Fruit fly (Drosophila melanogaster) whole organism, embryonic: Measurements from ENCODE around the gene CG9338.

Source experiments
- Adf1 ChIP-seq: fragments of 200-800 bp; sonication (Bioruptor generic); IDR thresholded peaks from 2 replicates; pipeline ENCODE4 v1.3.6; 2022; ENCODE audit warnings: missing biosample characterization, missing genetic modification characterization
- Bteb2 ChIP-seq: fragments of 200-800 bp; sonication (Bioruptor generic); optimal IDR thresholded peaks from 2 replicates; lab custom pipeline; 2016; ENCODE audit warnings: missing biosample characterization, missing genetic modification characterization
- CG10565 ChIP-seq: fragments of 200-800 bp; sonication (Bioruptor generic); optimal IDR thresholded peaks from 3 replicates; lab custom pipeline; 2016; ENCODE audit warnings: missing biosample characterization, mild to moderate bottlenecking, missing genetic modification characterization
- CG12391 ChIP-seq: fragments of 200-800 bp; sonication (Bioruptor generic); optimal IDR thresholded peaks from 3 replicates; lab custom pipeline; 2018; ENCODE audit warnings: missing biosample characterization, mild to moderate bottlenecking, missing genetic modification characterization, moderate library complexity
- CG14441 ChIP-seq: fragments of 200-800 bp; sonication (Bioruptor generic); IDR thresholded peaks from 2 replicates; pipeline ENCODE4 v1.3.6; 2022; ENCODE audit warnings: missing biosample characterization, missing genetic modification characterization
- CG15073 ChIP-seq: fragments of 200-800 bp; sonication (Bioruptor generic); optimal IDR thresholded peaks from 2 replicates; lab custom pipeline; 2016; ENCODE audit warnings: missing biosample characterization, missing genetic modification characterization
- CG1529 ChIP-seq: fragments of 200-800 bp; sonication (Bioruptor generic); optimal IDR thresholded peaks from 3 replicates; lab custom pipeline; 2018; ENCODE audit warnings: missing biosample characterization, missing genetic modification characterization
- CG16815 ChIP-seq: fragments of 200-800 bp; sonication (Bioruptor generic); optimal IDR thresholded peaks from 3 replicates; lab custom pipeline; 2017; ENCODE audit warnings: missing biosample characterization, mild to moderate bottlenecking, missing genetic modification characterization
- CG18476 ChIP-seq: fragments of 200-800 bp; sonication (Bioruptor generic); optimal IDR thresholded peaks from 2 replicates; lab custom pipeline; 2016; ENCODE audit warnings: missing biosample characterization, mild to moderate bottlenecking, missing genetic modification characterization
- CG18599 ChIP-seq: fragments of 200-800 bp; sonication (Bioruptor generic); optimal IDR thresholded peaks from 3 replicates; lab custom pipeline; 2017; ENCODE audit warnings: missing biosample characterization, missing genetic modification characterization, mild to moderate bottlenecking, moderate library complexity, missing genetic modification reagents
- CG2875 ChIP-seq: fragments of 200-800 bp; sonication (Bioruptor generic); optimal IDR thresholded peaks from 2 replicates; lab custom pipeline; 2017; ENCODE audit warnings: missing biosample characterization, mild to moderate bottlenecking, missing genetic modification characterization, missing genetic modification reagents
- CG30431 ChIP-seq: fragments of 200-800 bp; sonication (Bioruptor generic); optimal IDR thresholded peaks from 2 replicates; lab custom pipeline; 2017; ENCODE audit warnings: missing biosample characterization, missing genetic modification characterization
- CG3065 ChIP-seq: fragments of 200-800 bp; sonication (Bioruptor generic); optimal IDR thresholded peaks from 2 replicates; lab custom pipeline; 2016; ENCODE audit warnings: missing biosample characterization, missing genetic modification characterization
- CG3407 ChIP-seq: fragments of 200-800 bp; sonication (Bioruptor generic); optimal IDR thresholded peaks from 2 replicates; lab custom pipeline; 2018; ENCODE audit warnings: missing biosample characterization, mild to moderate bottlenecking, missing genetic modification characterization
- CG3847 ChIP-seq: fragments of 200-800 bp; sonication (Bioruptor generic); IDR thresholded peaks from 2 replicates; pipeline ENCODE4 v1.3.6; 2022; ENCODE audit warnings: missing biosample characterization, missing genetic modification characterization
- CG7839 ChIP-seq: fragments of 200-800 bp; sonication (Bioruptor generic); optimal IDR thresholded peaks from 3 replicates; lab custom pipeline; 2018; ENCODE audit warnings: missing biosample characterization, mild to moderate bottlenecking, missing genetic modification characterization, moderate library complexity
- CG9609 ChIP-seq: fragments of 200-800 bp; sonication (Bioruptor generic); optimal IDR thresholded peaks from 3 replicates; lab custom pipeline; 2016; ENCODE audit warnings: missing biosample characterization, missing genetic modification characterization
- Dad ChIP-seq: fragments of 200-800 bp; sonication (Bioruptor generic); optimal IDR thresholded peaks from 3 replicates; lab custom pipeline; 2016; ENCODE audit warnings: missing biosample characterization, missing genetic modification characterization
- Dip3 ChIP-seq: fragments of 200-800 bp; sonication (Bioruptor generic); optimal IDR thresholded peaks from 3 replicates; lab custom pipeline; 2016; ENCODE audit warnings: missing biosample characterization, missing genetic modification characterization
- Doc2 ChIP-seq: fragments of 200-800 bp; sonication (Bioruptor generic); IDR thresholded peaks from 2 replicates; pipeline ENCODE4 v1.3.6; 2022; ENCODE audit warnings: missing biosample characterization, missing genetic modification characterization
- Drgx ChIP-seq: fragments of 200-800 bp; sonication (Bioruptor generic); IDR thresholded peaks from 2 replicates; pipeline ENCODE4 v1.3.6; 2022; ENCODE audit warnings: missing biosample characterization, missing genetic modification characterization
- Elba2 ChIP-seq: fragments of 200-800 bp; sonication (Bioruptor generic); optimal IDR thresholded peaks from 3 replicates; lab custom pipeline; 2016; ENCODE audit warnings: missing biosample characterization, missing genetic modification characterization
- Fer3 ChIP-seq: fragments of 200-800 bp; sonication (Bioruptor generic); optimal IDR thresholded peaks from 2 replicates; lab custom pipeline; 2018; ENCODE audit warnings: missing biosample characterization, mild to moderate bottlenecking, missing genetic modification characterization, moderate library complexity
- HLH4C ChIP-seq: fragments of 200-800 bp; sonication (Bioruptor generic); IDR thresholded peaks from 3 replicates; pipeline ENCODE4 v1.3.6; 2022; ENCODE audit warnings: missing biosample characterization, missing genetic modification characterization; ENCODE audit not compliant: partially characterized antibody
- HLHmδ ChIP-seq: fragments of 200-800 bp; sonication (Bioruptor generic); optimal IDR thresholded peaks from 2 replicates; lab custom pipeline; 2018; ENCODE audit warnings: missing biosample characterization, mild to moderate bottlenecking, missing genetic modification characterization, moderate library complexity
- Hand ChIP-seq: fragments of 200-800 bp; sonication (Bioruptor generic); optimal IDR thresholded peaks from 2 replicates; lab custom pipeline; 2017; ENCODE audit warnings: mild to moderate bottlenecking, missing biosample characterization, missing genetic modification reagents, missing genetic modification characterization
- Hr3 ChIP-seq: fragments of 200-800 bp; sonication (Bioruptor generic); optimal IDR thresholded peaks from 3 replicates; lab custom pipeline; 2016; ENCODE audit warnings: missing biosample characterization, missing genetic modification characterization
- Med ChIP-seq: fragments of 200-800 bp; sonication (Bioruptor generic); peaks from one replicate; lab custom pipeline; 2016; ENCODE audit warnings: missing biosample characterization, missing genetic modification characterization, mild to moderate bottlenecking, inconsistent platforms, moderate library complexity
- Oaz ChIP-seq: fragments of 200-800 bp; sonication (Bioruptor generic); IDR thresholded peaks from 2 replicates; pipeline ENCODE4 v1.3.6; 2022; ENCODE audit warnings: missing biosample characterization, missing genetic modification characterization
- Rfx ChIP-seq: fragments of 200-800 bp; sonication (Bioruptor generic); IDR thresholded peaks from 2 replicates; pipeline ENCODE4 v1.3.6; 2022; ENCODE audit warnings: missing biosample characterization, missing genetic modification characterization
- YL-1 ChIP-seq: fragments of 200-800 bp; sonication (Bioruptor generic); optimal IDR thresholded peaks from 3 replicates; lab custom pipeline; 2017; ENCODE audit warnings: missing biosample characterization, mild to moderate bottlenecking, missing genetic modification characterization
- bsh ChIP-seq, 2 experiments: fragments of 200-800 bp; sonication (Bioruptor generic); optimal IDR thresholded peaks; 2 replicates each; lab custom pipeline; 2017 to 2018; ENCODE audit warnings: mild to moderate bottlenecking in 2 of 2, missing biosample characterization in 2 of 2, missing genetic modification characterization in 2 of 2, moderate library complexity in 1 of 2
- caup ChIP-seq: fragments of 200-800 bp; sonication (Bioruptor generic); optimal IDR thresholded peaks from 3 replicates; lab custom pipeline; 2017; ENCODE audit warnings: missing biosample characterization, mild to moderate bottlenecking, missing genetic modification characterization, moderate library complexity; ENCODE audit not compliant: severe bottlenecking
- chif ChIP-seq, 2 experiments: fragments of 200-800 bp; sonication (Bioruptor generic); optimal IDR thresholded peaks; 3 replicates each; lab custom pipeline; 2016; ENCODE audit warnings: missing biosample characterization in 2 of 2, missing genetic modification characterization in 2 of 2
- chinmo ChIP-seq: fragments of 200-800 bp; sonication (Bioruptor generic); IDR thresholded peaks from 4 replicates; pipeline ENCODE4 v1.3.6; 2022; ENCODE audit warnings: missing biosample characterization, missing genetic modification characterization; ENCODE audit not compliant: partially characterized antibody
- dati ChIP-seq: fragments of 200-800 bp; sonication (Bioruptor generic); IDR thresholded peaks from 2 replicates; pipeline ENCODE4 v1.3.6; 2022; ENCODE audit warnings: missing biosample characterization, missing genetic modification characterization
- emc ChIP-seq: fragments of 200-800 bp; sonication (Bioruptor generic); optimal IDR thresholded peaks from 2 replicates; lab custom pipeline; 2016; ENCODE audit warnings: missing biosample characterization, missing genetic modification characterization
- h ChIP-seq: fragments of >200 bp; optimal IDR thresholded peaks from 2 replicates; lab custom pipeline; 2017
- hbn ChIP-seq: fragments of 200-800 bp; sonication (Bioruptor generic); IDR thresholded peaks from 2 replicates; pipeline ENCODE4 v1.3.6; 2022; ENCODE audit warnings: missing biosample characterization, missing genetic modification characterization; ENCODE audit not compliant: partially characterized antibody
- ind ChIP-seq: fragments of 200-800 bp; sonication (Bioruptor generic); optimal IDR thresholded peaks from 3 replicates; lab custom pipeline; 2016; ENCODE audit warnings: missing biosample characterization, missing genetic modification characterization
- jigr1 ChIP-seq: fragments of 200-800 bp; sonication (Bioruptor generic); IDR thresholded peaks from 3 replicates; pipeline ENCODE4 v1.3.6; 2022; ENCODE audit warnings: missing biosample characterization, missing genetic modification characterization
- kah ChIP-seq: fragments of 200-800 bp; sonication (Bioruptor generic); optimal IDR thresholded peaks from 2 replicates; lab custom pipeline; 2018; ENCODE audit warnings: missing biosample characterization, mild to moderate bottlenecking, missing genetic modification characterization
- lbe ChIP-seq: fragments of 200-800 bp; sonication (Bioruptor generic); optimal IDR thresholded peaks from 2 replicates; lab custom pipeline; 2016; ENCODE audit warnings: missing biosample characterization, mild to moderate bottlenecking, missing genetic modification characterization
- pita ChIP-seq: fragments of 200-800 bp; sonication (Bioruptor generic); optimal IDR thresholded peaks from 2 replicates; lab custom pipeline; 2017; ENCODE audit warnings: missing biosample characterization, mild to moderate bottlenecking, missing genetic modification characterization
- sens-2 ChIP-seq: fragments of 200-800 bp; sonication (Bioruptor generic); IDR thresholded peaks from 2 replicates; pipeline ENCODE4 v1.3.6; 2022; ENCODE audit warnings: missing biosample characterization, missing genetic modification characterization
- sisA ChIP-seq: fragments of 200-800 bp; sonication (Bioruptor generic); IDR thresholded peaks from 2 replicates; pipeline ENCODE4 v1.3.6; 2022; ENCODE audit warnings: missing biosample characterization, missing genetic modification characterization
- so ChIP-seq: fragments of 200-800 bp; sonication (Bioruptor generic); IDR thresholded peaks from 3 replicates; pipeline ENCODE4 v1.3.6; 2022; ENCODE audit warnings: missing biosample characterization, missing genetic modification characterization
- trem ChIP-seq: fragments of 200-800 bp; optimal IDR thresholded peaks from 3 replicates; lab custom pipeline; 2019; ENCODE audit warnings: missing biosample characterization, mild to moderate bottlenecking, missing genetic modification characterization, moderate library complexity
- tup ChIP-seq: fragments of 200-800 bp; sonication (Bioruptor generic); optimal IDR thresholded peaks from 2 replicates; lab custom pipeline; 2016; ENCODE audit warnings: missing biosample characterization, mild to moderate bottlenecking, missing genetic modification characterization, moderate library complexity
- wor ChIP-seq: fragments of 200-800 bp; sonication (Bioruptor generic); IDR thresholded peaks from 2 replicates; pipeline ENCODE4 v1.3.6; 2022; ENCODE audit warnings: missing biosample characterization, missing genetic modification characterization
- zen ChIP-seq: fragments of 200-800 bp; sonication (Bioruptor generic); optimal IDR thresholded peaks from 3 replicates; lab custom pipeline; 2018; ENCODE audit warnings: missing biosample characterization, mild to moderate bottlenecking, missing genetic modification characterization, moderate library complexity
- zfh1 ChIP-seq: fragments of 200-800 bp; sonication (Bioruptor generic); IDR thresholded peaks from 3 replicates; pipeline ENCODE4 v1.3.6; 2022; ENCODE audit warnings: missing biosample characterization, missing genetic modification characterization

The CG9338 gene

dm6 chr2L:20911374-20911773 is 46.4 kb downstream of the CG9338 start (continued):
- no peak for TF ChIP-seq YL-1 (GFP tag; lab: Kevin White, UChicago)
- TF ChIP-seq Doc2 (GFP tag; lab: Robert Waterston, UW) = no peak
- no peak for TF ChIP-seq Elba2 (GFP tag; lab: Kevin White, UChicago)
- TF ChIP-seq Dip3 (GFP tag; lab: Kevin White, UChicago) = no peak
- TF ChIP-seq chinmo (GFP tag; lab: Robert Waterston, UW) = peak; percentile 64; the same call in 1 of the 4 replicates
- TF ChIP-seq CG1529 (GFP tag; lab: Kevin White, UChicago) = no peak
- TF ChIP-seq CG12391 (tag; lab: Kevin White, UChicago) = no peak
- TF ChIP-seq CG16815 (GFP tag; lab: Kevin White, UChicago) = no peak
- TF ChIP-seq CG10565 (GFP tag; lab: Kevin White, UChicago) = no peak
- no peak for TF ChIP-seq CG9609 (GFP tag; lab: Kevin White, UChicago)
- no peak for TF ChIP-seq ind (GFP tag; lab: Kevin White, UChicago)
- TF ChIP-seq h (lab: Kevin White, UChicago) = no peak
- TF ChIP-seq CG7839 (tag; lab: Kevin White, UChicago) = no peak
- TF ChIP-seq CG3065 (GFP tag; lab: Kevin White, UChicago) = no peak
- TF ChIP-seq trem = no peak
- TF ChIP-seq Adf1 = no peak
- TF ChIP-seq pita = no peak
- TF ChIP-seq CG3847 (GFP tag; lab: Robert Waterston, UW) = no peak
- no peak for TF ChIP-seq Hand (GFP tag; lab: Kevin White, UChicago)
- TF ChIP-seq CG30431 (GFP tag; lab: Kevin White, UChicago) = no peak
- no peak for TF ChIP-seq hbn (GFP tag; lab: Robert Waterston, UW)
- TF ChIP-seq chif (GFP tag; optimal IDR thresholded peaks at IDR 0.05; lab: Kevin White, UChicago) = peak; percentile 3 to 26
- TF ChIP-seq Oaz (GFP tag; lab: Robert Waterston, UW) = no peak
- TF ChIP-seq wor = no peak
- no peak for TF ChIP-seq Hr3 (GFP tag; lab: Kevin White, UChicago)
- TF ChIP-seq Rfx (GFP tag; lab: Robert Waterston, UW) = peak; percentile 51; the same call in 1 of the 2 replicates
- TF ChIP-seq zfh1 (GFP tag; lab: Robert Waterston, UW) = no peak
- no peak for TF ChIP-seq bsh (GFP tag; optimal IDR thresholded peaks at IDR 0.05; lab: Kevin White, UChicago)
- TF ChIP-seq CG18599 (GFP tag; lab: Kevin White, UChicago) = peak; percentile 49
- no peak for TF ChIP-seq tup (GFP tag; lab: Kevin White, UChicago)
- no peak for TF ChIP-seq zen (tag; lab: Kevin White, UChicago)
- TF ChIP-seq so (GFP tag; lab: Robert Waterston, UW) = peak; percentile 49; the same call in 2 of the 3 replicates
- TF ChIP-seq CG18476 (GFP tag; lab: Kevin White, UChicago) = no peak
- no peak for TF ChIP-seq jigr1
- TF ChIP-seq emc = no peak
- TF ChIP-seq sisA = no peak
- no peak for TF ChIP-seq Dad (GFP tag; lab: Kevin White, UChicago)
- TF ChIP-seq CG14441 (GFP tag; lab: Robert Waterston, UW) = 0 out of 2 replicates have a peak, but pooled peaks have one; percentile 25
- peak; percentile 23 for TF ChIP-seq CG2875 (GFP tag; lab: Kevin White, UChicago)

dm6 chr2L:20912789-20913300 is 47.8 kb downstream of the CG9338 start:
- TF ChIP-seq CG3407 (GFP tag; lab: Kevin White, UChicago) (no peak), sens-2 (no peak), Fer3 (tag; lab: Kevin White, UChicago) (no peak), lbe (GFP tag; lab: Kevin White, UChicago) (peak; percentile 1), CG15073 (GFP tag; lab: Kevin White, UChicago) (no peak), jigr1 (no peak), HLHmδ (GFP tag; lab: Kevin White, UChicago) (no peak), Bteb2 (GFP tag; lab: Kevin White, UChicago) (no peak), dati (GFP tag; lab: Robert Waterston, UW) (no peak), Med (GFP tag; lab: Kevin White, UChicago) (peak; percentile 58), HLH4C (no peak), kah (GFP tag; lab: Kevin White, UChicago) (no peak), Drgx (GFP tag; lab: Robert Waterston, UW) (0 out of 2 replicates have a peak, but pooled peaks have one; percentile 48), caup (no peak)
